Fruit fly (Drosophila melanogaster) whole organism, embryonic: Measurements from ENCODE around the gene mia.

Experiments used
- Asciz ChIP-seq: fragments of 200-800 bp; sonication (Bioruptor generic); optimal IDR thresholded peaks from 2 replicates; lab custom pipeline; 2017; ENCODE audit warnings: missing biosample characterization, mild to moderate bottlenecking, missing genetic modification characterization, missing genetic modification reagents
- BtbVII ChIP-seq: fragments of 200-800 bp; sonication (Bioruptor generic); optimal IDR thresholded peaks from 3 replicates; lab custom pipeline; 2017; ENCODE audit warnings: missing biosample characterization, mild to moderate bottlenecking, missing genetic modification characterization
- CG10274 ChIP-seq: fragments of 200-800 bp; sonication (Bioruptor generic); optimal IDR thresholded peaks from 3 replicates; lab custom pipeline; 2017; ENCODE audit warnings: missing biosample characterization, mild to moderate bottlenecking, missing genetic modification characterization
- CG10431 ChIP-seq: fragments of 200-800 bp; sonication (Bioruptor generic); optimal IDR thresholded peaks from 3 replicates; lab custom pipeline; 2018; ENCODE audit warnings: missing biosample characterization, mild to moderate bottlenecking, missing genetic modification characterization
- CG11560 ChIP-seq: fragments of 200-800 bp; sonication (Bioruptor generic); IDR thresholded peaks from 3 replicates; pipeline ENCODE4 v1.3.6; 2022; ENCODE audit warnings: missing biosample characterization, missing genetic modification characterization
- CG12155 ChIP-seq: fragments of 200-800 bp; sonication (Bioruptor generic); optimal IDR thresholded peaks from 3 replicates; lab custom pipeline; 2016; ENCODE audit warnings: missing biosample characterization, missing genetic modification characterization
- CG12769 ChIP-seq: fragments of 200-800 bp; sonication (Bioruptor generic); optimal IDR thresholded peaks from 2 replicates; lab custom pipeline; 2019; ENCODE audit warnings: missing biosample characterization, mild to moderate bottlenecking, missing genetic modification characterization, moderate library complexity
- CG1529 ChIP-seq: fragments of 200-800 bp; sonication (Bioruptor generic); optimal IDR thresholded peaks from 3 replicates; lab custom pipeline; 2018; ENCODE audit warnings: missing biosample characterization, missing genetic modification characterization
- CG15514 ChIP-seq: fragments of 200-800 bp; sonication (Bioruptor generic); optimal IDR thresholded peaks from 3 replicates; lab custom pipeline; 2017; ENCODE audit warnings: missing biosample characterization, missing genetic modification characterization, mild to moderate bottlenecking, moderate library complexity, missing genetic modification reagents
- CG16863 ChIP-seq: fragments of 200-800 bp; sonication (Bioruptor generic); optimal IDR thresholded peaks from 3 replicates; lab custom pipeline; 2016; ENCODE audit warnings: missing biosample characterization, missing genetic modification characterization
- CG17912 ChIP-seq: fragments of 200-800 bp; sonication (Bioruptor generic); optimal IDR thresholded peaks from 2 replicates; lab custom pipeline; 2018; ENCODE audit warnings: missing biosample characterization, mild to moderate bottlenecking, missing genetic modification characterization
- CG2120 ChIP-seq: fragments of 200-800 bp; sonication (Bioruptor generic); optimal IDR thresholded peaks from 3 replicates; lab custom pipeline; 2016; ENCODE audit warnings: missing biosample characterization, missing genetic modification characterization
- CG30020 ChIP-seq: fragments of 200-800 bp; optimal IDR thresholded peaks from 2 replicates; lab custom pipeline; 2019; ENCODE audit warnings: missing biosample characterization, mild to moderate bottlenecking, missing genetic modification characterization, moderate library complexity
- CG31365 ChIP-seq: fragments of 200-800 bp; sonication (Bioruptor generic); optimal IDR thresholded peaks from 2 replicates; lab custom pipeline; 2018; ENCODE audit warnings: missing biosample characterization, mild to moderate bottlenecking, missing genetic modification characterization
- CG34224 ChIP-seq: fragments of 200-800 bp; sonication (Bioruptor generic); IDR thresholded peaks from 3 replicates; pipeline ENCODE4 v1.3.6; 2022; ENCODE audit warnings: missing biosample characterization, missing genetic modification characterization; ENCODE audit not compliant: partially characterized antibody
- CG3995 ChIP-seq: fragments of 200-800 bp; sonication (Bioruptor generic); optimal IDR thresholded peaks from 3 replicates; lab custom pipeline; 2016; ENCODE audit warnings: missing biosample characterization, missing genetic modification characterization
- CG4282 ChIP-seq: fragments of 200-800 bp; sonication (Bioruptor generic); optimal IDR thresholded peaks from 2 replicates; lab custom pipeline; 2016; ENCODE audit warnings: missing biosample characterization, missing genetic modification characterization
- CG4617 ChIP-seq: fragments of 200-800 bp; sonication (Bioruptor generic); optimal IDR thresholded peaks from 3 replicates; lab custom pipeline; 2016; ENCODE audit warnings: missing biosample characterization, missing genetic modification characterization, borderline replicate concordance
- Chrac-16 ChIP-seq: fragments of 200-800 bp; sonication (Bioruptor generic); optimal IDR thresholded peaks from 3 replicates; lab custom pipeline; 2016; ENCODE audit warnings: missing biosample characterization, missing genetic modification characterization
- D ChIP-seq, 2 experiments: fragments of 200-800 bp in 1 of 2; fragments of >200 bp in 1 of 2; sonication (Bioruptor generic) in 1 of 2; optimal IDR thresholded peaks; 2 replicates in 1 of 2; 3 replicates in 1 of 2; lab custom pipeline; 2017; ENCODE audit warnings: mild to moderate bottlenecking in 1 of 2, missing biosample characterization in 1 of 2, missing genetic modification characterization in 1 of 2, missing genetic modification reagents in 1 of 2
- Dbx ChIP-seq: fragments of 200-800 bp; sonication (Bioruptor generic); IDR thresholded peaks from 3 replicates; pipeline ENCODE4 v1.3.6; 2022; ENCODE audit warnings: missing biosample characterization, missing genetic modification characterization
- Dip3 ChIP-seq: fragments of 200-800 bp; sonication (Bioruptor generic); optimal IDR thresholded peaks from 3 replicates; lab custom pipeline; 2016; ENCODE audit warnings: missing biosample characterization, missing genetic modification characterization
- Hand ChIP-seq: fragments of 200-800 bp; sonication (Bioruptor generic); optimal IDR thresholded peaks from 2 replicates; lab custom pipeline; 2017; ENCODE audit warnings: mild to moderate bottlenecking, missing biosample characterization, missing genetic modification reagents, missing genetic modification characterization
- Sin3A ChIP-seq: fragments of >200 bp; optimal IDR thresholded peaks from 2 replicates; lab custom pipeline; 2018
- Stat92E ChIP-seq, 3 experiments: fragments of >200 bp in 2 of 3; fragments of 200-800 bp in 1 of 3; sonication (Bioruptor generic) in 1 of 3; optimal IDR thresholded peaks; 2 replicates each; lab custom pipeline; 2017 to 2019; ENCODE audit warnings: missing biosample characterization in 3 of 3, missing genetic modification characterization in 3 of 3, mild to moderate bottlenecking in 1 of 3, moderate library complexity in 1 of 3
- ara ChIP-seq: fragments of 200-800 bp; sonication (Bioruptor generic); IDR thresholded peaks from 2 replicates; pipeline ENCODE4 v1.3.6; 2022; ENCODE audit warnings: missing biosample characterization, missing genetic modification characterization
- bab2 ChIP-seq: fragments of 200-800 bp; sonication (Bioruptor generic); optimal IDR thresholded peaks from 2 replicates; lab custom pipeline; 2016; ENCODE audit warnings: missing biosample characterization, missing genetic modification characterization
- btn ChIP-seq: fragments of 200-800 bp; sonication (Bioruptor generic); optimal IDR thresholded peaks from 2 replicates; lab custom pipeline; 2016; ENCODE audit warnings: missing biosample characterization, missing genetic modification characterization
- cg ChIP-seq: fragments of 200-800 bp; sonication (Bioruptor generic); optimal IDR thresholded peaks from 3 replicates; lab custom pipeline; 2019; ENCODE audit warnings: missing biosample characterization, mild to moderate bottlenecking, missing genetic modification characterization, moderate library complexity
- chif ChIP-seq, 2 experiments: fragments of 200-800 bp; sonication (Bioruptor generic); optimal IDR thresholded peaks; 3 replicates each; lab custom pipeline; 2016; ENCODE audit warnings: missing biosample characterization in 2 of 2, missing genetic modification characterization in 2 of 2
- chm ChIP-seq: fragments of 200-800 bp; sonication (Bioruptor generic); IDR thresholded peaks from 2 replicates; pipeline ENCODE4 v1.3.6; 2022; ENCODE audit warnings: missing biosample characterization, missing genetic modification characterization
- dysf ChIP-seq: fragments of 200-800 bp; sonication (Bioruptor generic); IDR thresholded peaks from 3 replicates; pipeline ENCODE4 v1.3.6; 2022; ENCODE audit warnings: missing biosample characterization, missing genetic modification characterization
- fd102C ChIP-seq: fragments of 200-800 bp; sonication (Bioruptor generic); optimal IDR thresholded peaks from 2 replicates; lab custom pipeline; 2018; ENCODE audit warnings: missing biosample characterization, mild to moderate bottlenecking, missing genetic modification characterization, moderate library complexity
- gcm2 ChIP-seq: fragments of 200-800 bp; sonication (Bioruptor generic); optimal IDR thresholded peaks from 2 replicates; lab custom pipeline; 2016; ENCODE audit warnings: missing biosample characterization, missing genetic modification characterization
- jumu ChIP-seq: fragments of 200-800 bp; sonication (Bioruptor generic); optimal IDR thresholded peaks from 3 replicates; lab custom pipeline; 2016; ENCODE audit warnings: missing biosample characterization, missing genetic modification characterization
- kay ChIP-seq: fragments of 200-800 bp; sonication (Bioruptor generic); optimal IDR thresholded peaks from 2 replicates; lab custom pipeline; 2016; ENCODE audit warnings: missing biosample characterization, missing genetic modification characterization
- kni ChIP-seq: fragments of 200-800 bp; sonication (Bioruptor generic); optimal IDR thresholded peaks from 3 replicates; lab custom pipeline; 2017; ENCODE audit warnings: mild to moderate bottlenecking, missing biosample characterization, missing genetic modification reagents, missing genetic modification characterization
- knrl ChIP-seq: fragments of 200-800 bp; sonication (Bioruptor generic); IDR thresholded peaks from 3 replicates; pipeline ENCODE4 v1.3.6; 2022; ENCODE audit warnings: missing biosample characterization, missing genetic modification characterization; ENCODE audit not compliant: partially characterized antibody
- pita ChIP-seq: fragments of 200-800 bp; sonication (Bioruptor generic); optimal IDR thresholded peaks from 2 replicates; lab custom pipeline; 2017; ENCODE audit warnings: missing biosample characterization, mild to moderate bottlenecking, missing genetic modification characterization
- sc ChIP-seq, 3 experiments: fragments of >200 bp in 2 of 3; fragments of 200-800 bp in 1 of 3; sonication (Bioruptor generic) in 1 of 3; optimal IDR thresholded peaks; 2 replicates in 2 of 3; 3 replicates in 1 of 3; lab custom pipeline; 2017; ENCODE audit warnings: mild to moderate bottlenecking in 1 of 3, missing biosample characterization in 1 of 3, missing genetic modification characterization in 1 of 3, missing genetic modification reagents in 1 of 3
- sens ChIP-seq: fragments of 200-800 bp; sonication (Bioruptor generic); peaks from one replicate; lab custom pipeline; 2016; ENCODE audit warnings: missing biosample characterization, missing genetic modification characterization
- unc-4 ChIP-seq: fragments of 200-800 bp; sonication (Bioruptor generic); IDR thresholded peaks from 2 replicates; pipeline ENCODE4 v1.3.6; 2022; ENCODE audit warnings: missing biosample characterization, missing genetic modification characterization; ENCODE audit not compliant: partially characterized antibody
- zfh1 ChIP-seq: fragments of 200-800 bp; sonication (Bioruptor generic); IDR thresholded peaks from 3 replicates; pipeline ENCODE4 v1.3.6; 2022; ENCODE audit warnings: missing biosample characterization, missing genetic modification characterization

The mia gene

DNA sequence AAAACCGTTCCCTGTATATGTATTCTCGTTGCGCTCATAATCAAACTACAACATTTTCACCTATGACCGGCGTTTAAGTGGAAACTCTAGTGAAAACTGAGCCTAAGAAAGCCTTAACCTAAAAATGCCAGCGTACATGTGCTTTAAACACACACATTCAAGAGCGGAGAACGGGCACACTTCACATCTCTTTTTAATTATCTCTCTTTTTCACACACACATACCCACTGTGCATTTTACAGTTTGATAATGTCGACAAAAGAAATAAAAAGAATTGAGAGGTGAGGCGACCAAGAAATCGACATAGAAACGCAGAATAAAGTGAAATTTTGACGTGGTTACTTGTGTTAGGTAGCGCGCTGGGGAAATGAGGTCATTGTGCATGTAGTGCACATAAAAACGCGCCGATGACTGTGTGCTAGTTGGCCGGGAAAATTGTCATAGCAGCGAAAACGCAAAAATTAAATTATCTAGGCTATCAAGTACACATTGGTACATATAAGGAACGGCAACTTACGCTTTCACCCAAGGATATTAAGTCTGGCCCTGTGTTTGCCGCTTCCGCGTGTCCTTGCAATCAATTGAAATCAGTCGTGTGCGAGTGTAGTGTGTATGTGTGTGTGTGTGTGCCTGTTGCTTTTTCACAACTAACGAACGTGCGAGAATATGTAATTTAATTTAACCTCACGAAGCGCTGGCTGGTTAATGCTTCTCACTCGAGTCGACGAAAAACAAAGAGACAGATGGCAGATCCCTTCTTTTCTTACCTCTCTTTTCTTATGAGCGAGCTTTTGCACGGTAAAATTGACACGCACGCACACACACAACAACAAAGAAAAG, 48.8 kb upstream of the mia start (continued):
- TF ChIP-seq D (optimal IDR thresholded peaks at IDR 0.05; lab: Kevin White, UChicago) (peak; percentile 78), D (GFP tag; optimal IDR thresholded peaks at IDR 0.05; lab: Kevin White, UChicago) (no peak), BtbVII (GFP tag; lab: Kevin White, UChicago) (no peak), ara (GFP tag; lab: Robert Waterston, UW) (no peak), CG17912 (GFP tag; lab: Kevin White, UChicago) (peak; percentile 61), fd102C (GFP tag; lab: Kevin White, UChicago) (no peak), CG16863 (GFP tag; lab: Kevin White, UChicago) (no peak), Stat92E (GFP tag; optimal IDR thresholded peaks at IDR 0.05; lab: Kevin White, UChicago) (no peak), CG10431 (GFP tag; lab: Kevin White, UChicago) (no peak), CG4617 (no peak), pita (GFP tag; lab: Kevin White, UChicago) (no peak), CG15514 (GFP tag; lab: Kevin White, UChicago) (no peak), unc-4 (GFP tag; lab: Robert Waterston, UW) (no peak), CG11560 (no peak), kay (GFP tag; lab: Kevin White, UChicago) (no peak), CG3995 (no peak), Dbx (GFP tag; lab: Robert Waterston, UW) (no peak), chif (GFP tag; optimal IDR thresholded peaks at IDR 0.05; lab: Kevin White, UChicago) (no peak), zfh1 (GFP tag; lab: Robert Waterston, UW) (no peak), knrl (GFP tag; lab: Robert Waterston, UW) (no peak), CG2120 (no peak), CG30020 (peak; percentile 13), kni (GFP tag; lab: Kevin White, UChicago) (no peak), chm (GFP tag; lab: Robert Waterston, UW) (no peak), jumu (GFP tag; lab: Kevin White, UChicago) (no peak), CG4282 (GFP tag; lab: Kevin White, UChicago) (peak; percentile 43), sc (optimal IDR thresholded peaks at IDR 0.05; lab: Kevin White, UChicago) (no peak), sc (GFP tag; optimal IDR thresholded peaks at IDR 0.05; lab: Kevin White, UChicago) (no peak), gcm2 (GFP tag; lab: Kevin White, UChicago) (no peak), CG34224 (no peak), Hand (no peak), sens (GFP tag; lab: Kevin White, UChicago) (peak; percentile 35), CG31365 (no peak), CG10274 (GFP tag; lab: Kevin White, UChicago) (no peak), Chrac-16 (GFP tag; lab: Kevin White, UChicago) (no peak), dysf (GFP tag; lab: Robert Waterston, UW) (no peak), Sin3A (lab: Kevin White, UChicago) (no peak), CG12155 (GFP tag; lab: Kevin White, UChicago) (no peak), btn (GFP tag; lab: Kevin White, UChicago) (no peak), CG1529 (GFP tag; lab: Kevin White, UChicago) (no peak), bab2 (GFP tag; lab: Kevin White, UChicago) (no peak), cg (peak; percentile 76), Dip3 (no peak), CG12769 (tag; lab: Kevin White, UChicago) (peak; percentile 24), Asciz (no peak)
